Worm (Caenorhabditis elegans): ENCODE measurements around the gene lcmt-1.
"Not testable (repeated sequence)": the region's sequence is repeated elsewhere in the genome, so short reads cannot be mapped to it uniquely, and the experiment has no call there.

The lcmt-1 gene

DNA sequence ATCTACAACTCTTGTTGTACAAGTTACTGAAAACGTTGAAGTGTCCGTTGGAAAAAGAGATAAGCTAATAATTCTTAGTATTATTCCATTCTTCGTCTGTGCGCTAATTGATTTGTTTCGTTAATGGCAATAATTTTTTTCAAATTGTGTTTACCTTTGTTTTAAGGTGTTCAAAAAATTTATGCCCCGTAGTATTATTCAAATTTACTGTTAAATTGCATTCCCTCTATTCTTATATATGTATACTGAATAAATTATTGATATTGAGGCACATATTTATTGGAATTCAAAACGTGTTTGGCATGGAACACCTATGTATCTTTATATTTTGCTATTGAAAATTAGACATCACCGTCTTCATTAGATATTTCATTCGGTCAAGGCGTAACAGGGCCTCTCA, 31.6 kb downstream of the lcmt-1 start, which contains the start of gene pals-26:
Gene pals-26, plus strand, starts transcription at position 301 of the 400 bp plus-strand sequence.
- TF ChIP-seq dmd-4 (tag; optimal IDR thresholded peaks at IDR 0.05) (no peak), Y55F3AM.14 (GFP tag; optimal IDR thresholded peaks at IDR 0.05) (no peak), ztf-4 (tag; optimal IDR thresholded peaks at IDR 0.05) (no peak), zag-1 (tag; optimal IDR thresholded peaks at IDR 0.05) (no peak), unc-62 (GFP tag; optimal IDR thresholded peaks at IDR 0.05) (no peak), nhr-11 (tag; optimal IDR thresholded peaks at IDR 0.05) (no peak), blmp-1 (tag; optimal IDR thresholded peaks at IDR 0.05; ENCODE audit: insufficient read depth) (no peak), unc-39 (tag; optimal IDR thresholded peaks at IDR 0.05) (no peak), alr-1 (tag; optimal IDR thresholded peaks at IDR 0.05) (no peak)

DNA sequence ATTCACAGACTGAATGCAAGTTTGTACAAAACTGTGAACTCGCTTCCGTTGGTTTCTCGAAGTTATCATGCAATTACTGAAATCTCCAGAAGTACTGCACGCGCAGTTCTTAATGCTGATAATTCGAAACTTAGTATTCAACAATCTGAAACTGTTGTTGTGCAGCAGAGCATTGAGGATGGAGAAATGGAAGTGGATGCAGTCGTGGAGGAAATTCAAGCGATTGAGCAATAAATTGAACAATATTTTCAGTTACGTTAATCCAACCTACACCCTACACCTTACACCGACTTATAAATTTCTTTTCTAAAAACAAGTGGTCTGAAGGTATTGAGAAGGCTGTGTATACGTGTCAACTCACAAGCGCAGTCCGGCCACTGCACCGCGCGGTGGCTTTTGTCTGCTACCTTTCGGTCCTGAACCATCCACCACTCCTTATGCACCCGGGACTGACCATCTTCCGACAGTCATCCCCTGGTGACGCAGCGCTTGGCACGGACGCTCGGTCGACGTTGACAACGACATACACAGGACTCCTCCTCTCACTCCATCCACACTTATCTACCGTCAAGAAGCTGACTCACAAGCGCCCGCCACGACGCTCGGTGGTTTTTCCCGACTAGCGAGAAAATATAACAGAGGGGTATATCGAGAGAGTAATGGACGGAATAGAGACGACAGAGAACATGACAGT, 35.5 kb downstream of the lcmt-1 start:
- peak; percentile 25 for TF ChIP-seq nhr-6 (tag; optimal IDR thresholded peaks at IDR 0.05)
- TF ChIP-seq nhr-129 (tag; optimal IDR thresholded peaks at IDR 0.05): peak; percentile 46
- peak; percentile 65 for TF ChIP-seq lin-13 (GFP tag; optimal IDR thresholded peaks at IDR 0.05)
- TF ChIP-seq mbf-1 (tag; optimal IDR thresholded peaks at IDR 0.05): peak; percentile 26
- TF ChIP-seq nhr-25 (tag; optimal IDR thresholded peaks at IDR 0.05): peak; percentile 47
- peak in 1 of 2 experiments; percentile 62 for TF ChIP-seq lsy-2 (tag; optimal IDR thresholded peaks at IDR 0.05)
- peak; percentile 20 for TF ChIP-seq C34F6.9 (tag; optimal IDR thresholded peaks at IDR 0.05)
- TF ChIP-seq gmeb-1 (tag; optimal IDR thresholded peaks at IDR 0.05): peak; percentile 35
- TF ChIP-seq sma-9 (GFP tag; optimal IDR thresholded peaks at IDR 0.05): peak; percentile 33
- TF ChIP-seq sma-9 (tag; optimal IDR thresholded peaks at IDR 0.05): not testable (repeated sequence)
- peak; percentile 34 for TF ChIP-seq unc-55 (GFP tag; optimal IDR thresholded peaks at IDR 0.05)
- peak; percentile 62 for TF ChIP-seq fos-1 (tag; optimal IDR thresholded peaks at IDR 0.05)
- peak; percentile 8 for TF ChIP-seq sem-4 (tag; optimal IDR thresholded peaks at IDR 0.05)
- peak; percentile 63 for TF ChIP-seq nhr-21 (tag; optimal IDR thresholded peaks at IDR 0.05)
- peak; percentile 9 for TF ChIP-seq ceh-16 (tag; optimal IDR thresholded peaks at IDR 0.05)
- peak; percentile 56 for TF ChIP-seq crh-2 (tag; optimal IDR thresholded peaks at IDR 0.05)
- TF ChIP-seq F13H6.1 (tag; optimal IDR thresholded peaks at IDR 0.05): peak; percentile 53
- TF ChIP-seq Y55F3AM.14 (GFP tag; optimal IDR thresholded peaks at IDR 0.05): peak; percentile 32
- peak; percentile 58 for TF ChIP-seq sma-3 (GFP tag; optimal IDR thresholded peaks at IDR 0.05)

DNA sequence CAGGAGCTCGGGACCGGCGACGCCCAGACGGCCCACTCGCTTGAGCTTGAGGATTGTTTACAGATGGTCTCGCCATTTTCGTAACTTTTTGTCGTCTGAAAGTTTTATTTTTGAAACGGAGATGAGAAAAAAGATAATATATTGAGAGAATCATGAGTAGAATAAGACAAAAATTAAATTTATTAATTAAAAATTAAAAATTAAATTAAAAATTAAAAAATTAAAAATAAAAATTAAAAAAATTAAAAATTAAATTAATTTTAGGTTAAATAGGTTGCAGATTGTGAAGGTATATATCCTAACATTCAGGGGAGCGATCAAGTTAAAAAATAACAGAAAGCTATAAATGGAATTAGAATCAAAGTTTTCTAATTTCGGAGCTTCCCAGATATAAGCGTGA, 36.5 kb downstream of the lcmt-1 start, which contains the start of gene B0284.3:
Gene B0284.3, minus strand, starts transcription at position 101 of the 400 bp plus-strand sequence.
- no peak for TF ChIP-seq sma-9 (GFP tag; optimal IDR thresholded peaks at IDR 0.05)
- TF ChIP-seq sma-9 (tag; optimal IDR thresholded peaks at IDR 0.05): no peak
- no peak for TF ChIP-seq nhr-77 (tag; optimal IDR thresholded peaks at IDR 0.05)
- TF ChIP-seq nhr-25 (tag; optimal IDR thresholded peaks at IDR 0.05): no peak
- no peak for TF ChIP-seq aly-2 (tag; optimal IDR thresholded peaks at IDR 0.05)
- no peak for TF ChIP-seq lin-39 (tag; optimal IDR thresholded peaks at IDR 0.05)
- no peak for TF ChIP-seq lsy-2 (tag; optimal IDR thresholded peaks at IDR 0.05)
- no peak for TF ChIP-seq R02D3.7 (tag; optimal IDR thresholded peaks at IDR 0.05)
- TF ChIP-seq nhr-129 (tag; optimal IDR thresholded peaks at IDR 0.05): no peak
- TF ChIP-seq nhr-237 (tag; optimal IDR thresholded peaks at IDR 0.05): no peak
- no peak for TF ChIP-seq gmeb-1 (tag; optimal IDR thresholded peaks at IDR 0.05)
- TF ChIP-seq zag-1 (tag; optimal IDR thresholded peaks at IDR 0.05): no peak
- no peak for TF ChIP-seq mab-5 (tag; optimal IDR thresholded peaks at IDR 0.05)
- TF ChIP-seq ZK546.5 (tag; optimal IDR thresholded peaks at IDR 0.05): no peak

DNA sequence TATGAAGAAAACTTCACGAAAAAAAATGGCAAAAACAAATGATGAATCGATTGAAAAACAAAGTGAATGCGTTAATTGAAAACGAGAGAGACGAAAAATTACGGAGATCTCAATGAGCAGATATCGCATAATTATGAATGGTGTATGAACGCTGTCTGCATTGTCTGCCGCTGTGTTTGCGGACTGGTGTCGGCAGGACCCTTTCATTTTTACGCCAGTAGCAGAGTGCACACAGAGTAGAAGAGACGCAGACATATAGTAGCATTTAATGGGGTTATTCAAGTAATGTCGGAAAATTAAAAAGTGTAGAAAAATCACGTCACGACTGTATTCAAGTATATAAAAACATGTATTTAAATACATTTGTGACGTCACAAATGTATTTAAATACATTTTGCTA, 37.6 kb downstream of the lcmt-1 start:
- peak; percentile 20 for TF ChIP-seq C34F6.9 (tag; optimal IDR thresholded peaks at IDR 0.05)
- TF ChIP-seq nhr-12 (tag; optimal IDR thresholded peaks at IDR 0.05): no peak
- TF ChIP-seq lin-13 (GFP tag; optimal IDR thresholded peaks at IDR 0.05): no peak
- no peak for TF ChIP-seq blmp-1 (tag; optimal IDR thresholded peaks at IDR 0.05; ENCODE audit: insufficient read depth)
- no peak for TF ChIP-seq unc-55 (GFP tag; optimal IDR thresholded peaks at IDR 0.05)
- no peak for TF ChIP-seq ztf-1 (GFP tag; conservative IDR thresholded peaks at IDR 0.05)
- no peak for TF ChIP-seq elt-1 (tag; optimal IDR thresholded peaks at IDR 0.05)
- TF ChIP-seq R02D3.7 (tag; optimal IDR thresholded peaks at IDR 0.05): no peak
- TF ChIP-seq gmeb-1 (tag; optimal IDR thresholded peaks at IDR 0.05): no peak
